Fruit fly (Drosophila melanogaster) whole organism, embryonic: ENCODE results near the gene mRpS11.

Experiments used
- CG10565 ChIP-seq: fragments of 200-800 bp; sonication (Bioruptor generic); optimal IDR thresholded peaks from 3 replicates; lab custom pipeline; 2016; ENCODE audit warnings: missing biosample characterization, mild to moderate bottlenecking, missing genetic modification characterization
- CG11398 ChIP-seq: fragments of 200-800 bp; sonication (Bioruptor generic); optimal IDR thresholded peaks from 2 replicates; lab custom pipeline; 2016; ENCODE audit warnings: missing biosample characterization, missing genetic modification characterization
- CG11723 ChIP-seq: fragments of 200-800 bp; sonication (Bioruptor generic); optimal IDR thresholded peaks from 2 replicates; lab custom pipeline; 2017; ENCODE audit warnings: missing biosample characterization, mild to moderate bottlenecking, missing genetic modification characterization
- CG12104 ChIP-seq: fragments of 200-800 bp; sonication (Bioruptor generic); optimal IDR thresholded peaks from 3 replicates; lab custom pipeline; 2016; ENCODE audit warnings: missing biosample characterization, missing genetic modification characterization
- CG12659 ChIP-seq: fragments of 200-800 bp; sonication (Bioruptor generic); optimal IDR thresholded peaks from 3 replicates; lab custom pipeline; 2017; ENCODE audit warnings: mild to moderate bottlenecking, missing biosample characterization, missing genetic modification reagents, missing genetic modification characterization
- CG14860 ChIP-seq: fragments of 200-800 bp; sonication (Bioruptor generic); IDR thresholded peaks from 3 replicates; pipeline ENCODE4 v1.3.6; 2022; ENCODE audit warnings: missing biosample characterization, missing genetic modification characterization; ENCODE audit not compliant: partially characterized antibody
- CG15011 ChIP-seq: fragments of 200-800 bp; sonication (Bioruptor generic); optimal IDR thresholded peaks from 3 replicates; lab custom pipeline; 2018; ENCODE audit warnings: missing biosample characterization, mild to moderate bottlenecking, missing genetic modification characterization
- CG15601 ChIP-seq: fragments of 200-800 bp; sonication (Bioruptor generic); optimal IDR thresholded peaks from 3 replicates; lab custom pipeline; 2019; ENCODE audit warnings: missing biosample characterization, mild to moderate bottlenecking, missing genetic modification characterization, moderate library complexity
- CG2202 ChIP-seq: fragments of 200-800 bp; sonication (Bioruptor generic); optimal IDR thresholded peaks from 2 replicates; lab custom pipeline; 2018; ENCODE audit warnings: missing biosample characterization, mild to moderate bottlenecking, missing genetic modification characterization
- CG31224 ChIP-seq: fragments of 200-800 bp; sonication (Bioruptor generic); IDR thresholded peaks from 2 replicates; pipeline ENCODE4 v1.3.6; 2022; ENCODE audit warnings: missing biosample characterization, missing genetic modification characterization
- CG3281 ChIP-seq: fragments of 200-800 bp; sonication (Bioruptor generic); optimal IDR thresholded peaks from 3 replicates; lab custom pipeline; 2017; ENCODE audit warnings: missing biosample characterization, mild to moderate bottlenecking, missing genetic modification characterization
- CG3847 ChIP-seq: fragments of 200-800 bp; sonication (Bioruptor generic); IDR thresholded peaks from 2 replicates; pipeline ENCODE4 v1.3.6; 2022; ENCODE audit warnings: missing biosample characterization, missing genetic modification characterization
- CG4854 ChIP-seq: fragments of 200-800 bp; sonication (Bioruptor generic); optimal IDR thresholded peaks from 2 replicates; lab custom pipeline; 2016; ENCODE audit warnings: missing biosample characterization, missing genetic modification characterization, inconsistent platforms
- CG7928 ChIP-seq: fragments of 200-800 bp; sonication (Bioruptor generic); optimal IDR thresholded peaks from 2 replicates; lab custom pipeline; 2017; ENCODE audit warnings: missing biosample characterization, mild to moderate bottlenecking, missing genetic modification characterization
- CG8089 ChIP-seq: fragments of 200-800 bp; sonication (Bioruptor generic); optimal IDR thresholded peaks from 3 replicates; lab custom pipeline; 2016; ENCODE audit warnings: missing biosample characterization, missing genetic modification characterization
- CG8944 ChIP-seq: fragments of 200-800 bp; sonication (Bioruptor generic); optimal IDR thresholded peaks from 3 replicates; lab custom pipeline; 2016; ENCODE audit warnings: missing biosample characterization, missing genetic modification characterization
- CG9876 ChIP-seq: fragments of 200-800 bp; sonication (Bioruptor generic); optimal IDR thresholded peaks from 2 replicates; lab custom pipeline; 2016; ENCODE audit warnings: missing biosample characterization, missing genetic modification characterization
- CHES-1-like ChIP-seq: fragments of 200-800 bp; sonication (Bioruptor generic); optimal IDR thresholded peaks from 2 replicates; lab custom pipeline; 2016; ENCODE audit warnings: missing biosample characterization, missing genetic modification characterization
- CTCF ChIP-seq: fragments of 200-800 bp; sonication (Bioruptor generic); optimal IDR thresholded peaks from 2 replicates; lab custom pipeline; 2017; ENCODE audit warnings: missing biosample characterization, mild to moderate bottlenecking, missing genetic modification characterization, moderate library complexity
- Dip3 ChIP-seq: fragments of 200-800 bp; sonication (Bioruptor generic); optimal IDR thresholded peaks from 3 replicates; lab custom pipeline; 2016; ENCODE audit warnings: missing biosample characterization, missing genetic modification characterization
- Eip74EF ChIP-seq, 2 experiments: fragments of 200-800 bp in 1 of 2; fragments of >200 bp in 1 of 2; sonication (Bioruptor generic) in 1 of 2; optimal IDR thresholded peaks; 2 replicates each; lab custom pipeline; 2017 to 2019; ENCODE audit warnings: missing biosample characterization in 2 of 2, missing genetic modification characterization in 2 of 2, mild to moderate bottlenecking in 1 of 2, moderate library complexity in 1 of 2
- Hr78 ChIP-seq, 2 experiments: fragments of 200-800 bp in 1 of 2; fragments of >200 bp in 1 of 2; sonication (Bioruptor generic) in 1 of 2; optimal IDR thresholded peaks; 2 replicates each; lab custom pipeline; 2017 to 2019; ENCODE audit warnings: missing biosample characterization in 2 of 2, missing genetic modification characterization in 2 of 2, mild to moderate bottlenecking in 1 of 2, moderate library complexity in 1 of 2
- Hsf ChIP-seq: fragments of 200-800 bp; sonication (Bioruptor generic); optimal IDR thresholded peaks from 3 replicates; lab custom pipeline; 2016; ENCODE audit warnings: missing biosample characterization, missing genetic modification characterization
- Mrtf ChIP-seq: fragments of 200-800 bp; sonication (Bioruptor generic); IDR thresholded peaks from 3 replicates; pipeline ENCODE4 v1.3.6; 2022; ENCODE audit warnings: missing biosample characterization, missing genetic modification characterization
- Oli ChIP-seq: fragments of 200-800 bp; sonication (Bioruptor generic); optimal IDR thresholded peaks from 2 replicates; lab custom pipeline; 2018; ENCODE audit warnings: missing biosample characterization, mild to moderate bottlenecking, missing genetic modification characterization, moderate library complexity
- Poxn ChIP-seq: fragments of 200-800 bp; sonication (Bioruptor generic); IDR thresholded peaks from 2 replicates; pipeline ENCODE4 v1.3.6; 2022; ENCODE audit warnings: missing biosample characterization, missing genetic modification characterization
- Ptx1 ChIP-seq: fragments of 200-800 bp; sonication (Bioruptor generic); IDR thresholded peaks from 2 replicates; pipeline ENCODE4 v1.3.6; 2022; ENCODE audit warnings: missing biosample characterization, missing genetic modification characterization
- Side ChIP-seq: fragments of 200-800 bp; sonication (Bioruptor generic); optimal IDR thresholded peaks from 2 replicates; lab custom pipeline; 2016; ENCODE audit warnings: missing biosample characterization, missing genetic modification characterization
- Sox100B ChIP-seq: fragments of 200-800 bp; sonication (Bioruptor generic); optimal IDR thresholded peaks from 3 replicates; lab custom pipeline; 2018; ENCODE audit warnings: missing biosample characterization, mild to moderate bottlenecking, missing genetic modification characterization
- Sry-β ChIP-seq: fragments of 200-800 bp; sonication (Bioruptor generic); optimal IDR thresholded peaks from 2 replicates; lab custom pipeline; 2018; ENCODE audit warnings: missing biosample characterization, mild to moderate bottlenecking, missing genetic modification characterization, moderate library complexity
- Trl ChIP-seq, 3 experiments: fragments of >200 bp in 2 of 3; fragments of 200-800 bp in 1 of 3; sonication (Bioruptor generic) in 1 of 3; optimal IDR thresholded peaks; 2 replicates in 1 of 3; 3 replicates in 2 of 3; lab custom pipeline; 2016 to 2017; ENCODE audit warnings: missing biosample characterization in 1 of 3, missing genetic modification characterization in 1 of 3
- Xbp1 ChIP-seq: fragments of 200-800 bp; sonication (Bioruptor generic); optimal IDR thresholded peaks from 3 replicates; lab custom pipeline; 2016; ENCODE audit warnings: missing biosample characterization, mild to moderate bottlenecking, missing genetic modification characterization
- ash1 ChIP-seq: fragments of 200-800 bp; sonication (Bioruptor generic); optimal IDR thresholded peaks from 2 replicates; lab custom pipeline; 2018; ENCODE audit warnings: missing biosample characterization, mild to moderate bottlenecking, missing genetic modification characterization
- bcd ChIP-seq: fragments of 200-800 bp; sonication (Bioruptor generic); optimal IDR thresholded peaks from 2 replicates; lab custom pipeline; 2017; ENCODE audit warnings: missing biosample characterization, mild to moderate bottlenecking, missing genetic modification characterization
- chm ChIP-seq: fragments of 200-800 bp; sonication (Bioruptor generic); IDR thresholded peaks from 2 replicates; pipeline ENCODE4 v1.3.6; 2022; ENCODE audit warnings: missing biosample characterization, missing genetic modification characterization
- crol ChIP-seq: fragments of 200-800 bp; sonication (Bioruptor generic); IDR thresholded peaks from 2 replicates; pipeline ENCODE4 v1.3.6; 2022; ENCODE audit warnings: missing biosample characterization, missing genetic modification characterization
- esg ChIP-seq: fragments of 200-800 bp; sonication (Bioruptor generic); conservative IDR thresholded peaks from 2 replicates; pipeline ENCODE4 v1.3.6; 2022; ENCODE audit warnings: missing biosample characterization, missing genetic modification characterization
- fd3F ChIP-seq: fragments of 200-800 bp; sonication (Bioruptor generic); optimal IDR thresholded peaks from 2 replicates; lab custom pipeline; 2018; ENCODE audit warnings: missing biosample characterization, mild to moderate bottlenecking, missing genetic modification characterization, moderate library complexity
- gcm2 ChIP-seq: fragments of 200-800 bp; sonication (Bioruptor generic); optimal IDR thresholded peaks from 2 replicates; lab custom pipeline; 2016; ENCODE audit warnings: missing biosample characterization, missing genetic modification characterization
- jigr1 ChIP-seq: fragments of 200-800 bp; sonication (Bioruptor generic); IDR thresholded peaks from 3 replicates; pipeline ENCODE4 v1.3.6; 2022; ENCODE audit warnings: missing biosample characterization, missing genetic modification characterization
- maf-S ChIP-seq: fragments of 200-800 bp; sonication (Bioruptor generic); optimal IDR thresholded peaks from 2 replicates; lab custom pipeline; 2016; ENCODE audit warnings: missing biosample characterization, missing genetic modification characterization
- mam ChIP-seq: fragments of 200-800 bp; sonication (Bioruptor generic); optimal IDR thresholded peaks from 3 replicates; lab custom pipeline; 2016; ENCODE audit warnings: missing biosample characterization, missing genetic modification characterization
- mld ChIP-seq: fragments of 200-800 bp; sonication (Bioruptor generic); IDR thresholded peaks from 3 replicates; pipeline ENCODE4 v1.3.6; 2022; ENCODE audit warnings: missing biosample characterization, missing genetic modification characterization; ENCODE audit not compliant: partially characterized antibody
- nau ChIP-seq: fragments of 200-800 bp; sonication (Bioruptor generic); optimal IDR thresholded peaks from 3 replicates; lab custom pipeline; 2017; ENCODE audit warnings: missing biosample characterization, mild to moderate bottlenecking, missing genetic modification characterization, missing genetic modification reagents
- pita ChIP-seq: fragments of 200-800 bp; sonication (Bioruptor generic); optimal IDR thresholded peaks from 2 replicates; lab custom pipeline; 2017; ENCODE audit warnings: missing biosample characterization, mild to moderate bottlenecking, missing genetic modification characterization
- schlank ChIP-seq: fragments of 200-800 bp; sonication (Bioruptor generic); optimal IDR thresholded peaks from 2 replicates; lab custom pipeline; 2018; ENCODE audit warnings: missing biosample characterization, mild to moderate bottlenecking, missing genetic modification characterization
- scrt ChIP-seq: fragments of 200-800 bp; sonication (Bioruptor generic); optimal IDR thresholded peaks from 2 replicates; lab custom pipeline; 2018; ENCODE audit warnings: missing biosample characterization, mild to moderate bottlenecking, missing genetic modification characterization, moderate library complexity
- stwl ChIP-seq: fragments of 200-800 bp; sonication (Bioruptor generic); optimal IDR thresholded peaks from 3 replicates; lab custom pipeline; 2018; ENCODE audit warnings: missing biosample characterization, mild to moderate bottlenecking, missing genetic modification characterization, moderate library complexity
- z ChIP-seq: fragments of 200-800 bp; sonication (Bioruptor generic); IDR thresholded peaks from 3 replicates; pipeline ENCODE4 v1.3.6; 2022; ENCODE audit warnings: missing biosample characterization, missing genetic modification characterization
- zfh1 ChIP-seq: fragments of 200-800 bp; sonication (Bioruptor generic); IDR thresholded peaks from 3 replicates; pipeline ENCODE4 v1.3.6; 2022; ENCODE audit warnings: missing biosample characterization, missing genetic modification characterization

Gene mRpS11

dm6 chr3R:17072526-17073114 lies at the start of gene mRpS11, which contains the start of gene Ns1:
TSS of gene mRpS11 (plus strand) at chr3R:17072732.
TSS of gene Ns1 (minus strand) at chr3R:17072675.
- TF ChIP-seq Ptx1 (GFP tag; lab: Robert Waterston, UW) (no peak), Eip74EF (GFP tag; optimal IDR thresholded peaks at IDR 0.05; lab: Kevin White, UChicago) (no peak), Sox100B (GFP tag; lab: Kevin White, UChicago) (no peak), CG7928 (GFP tag; lab: Kevin White, UChicago) (no peak), Hr78 (GFP tag; optimal IDR thresholded peaks at IDR 0.05; lab: Kevin White, UChicago) (no peak), Poxn (GFP tag; lab: Robert Waterston, UW) (no peak), esg (no peak), Sry-β (GFP tag; lab: Kevin White, UChicago) (no peak), Trl (optimal IDR thresholded peaks at IDR 0.05; lab: Kevin White, UChicago) (no peak), Trl (GFP tag; optimal IDR thresholded peaks at IDR 0.05; lab: Kevin White, UChicago) (peak; percentile 39), CG4854 (peak; percentile 3), fd3F (GFP tag; lab: Kevin White, UChicago) (no peak), ash1 (no peak), CG12104 (GFP tag; lab: Kevin White, UChicago) (peak; percentile 49), crol (GFP tag; lab: Robert Waterston, UW) (no peak), maf-S (no peak), CG31224 (GFP tag; lab: Robert Waterston, UW) (no peak), stwl (tag; lab: Kevin White, UChicago) (peak; percentile 83), CG14860 (GFP tag; lab: Robert Waterston, UW) (no peak), bcd (peak; percentile 14), CG11398 (GFP tag; lab: Kevin White, UChicago) (peak; percentile 1), CG10565 (GFP tag; lab: Kevin White, UChicago) (no peak), Xbp1 (GFP tag; lab: Kevin White, UChicago) (peak; percentile 41), mam (GFP tag; lab: Kevin White, UChicago) (peak; percentile 13), Oli (tag; lab: Kevin White, UChicago) (no peak), schlank (tag; lab: Kevin White, UChicago) (no peak), chm (GFP tag; lab: Robert Waterston, UW) (peak; percentile 50; the same call in 1 of the 2 replicates), nau (no peak), Side (peak; percentile 57), mld (GFP tag; lab: Robert Waterston, UW) (no peak), CG15601 (peak; percentile 36), CG15011 (GFP tag; lab: Kevin White, UChicago) (no peak), pita (GFP tag; lab: Kevin White, UChicago) (no peak), CG8089 (GFP tag; lab: Kevin White, UChicago) (no peak), CG2202 (tag; lab: Kevin White, UChicago) (no peak), CG9876 (GFP tag; lab: Kevin White, UChicago) (no peak), CG3281 (GFP tag; lab: Kevin White, UChicago) (peak; percentile 34), CG11723 (GFP tag; lab: Kevin White, UChicago) (no peak), zfh1 (GFP tag; lab: Robert Waterston, UW) (0 out of 3 replicates have a peak, but pooled peaks have one; percentile 22), scrt (GFP tag; lab: Kevin White, UChicago) (peak; percentile 95), CG12659 (GFP tag; lab: Kevin White, UChicago) (peak; percentile 69), Dip3 (GFP tag; lab: Kevin White, UChicago) (peak; percentile 36), CTCF (GFP tag; lab: Kevin White, UChicago) (peak; percentile 13), CHES-1-like (GFP tag; lab: Kevin White, UChicago) (peak; percentile 54), CG8944 (no peak), gcm2 (GFP tag; lab: Kevin White, UChicago) (no peak), CG3847 (GFP tag; lab: Robert Waterston, UW) (peak; percentile 63), Mrtf (no peak), z (GFP tag; lab: Robert Waterston, UW) (no peak), Hsf (GFP tag; lab: Kevin White, UChicago) (peak; percentile 35), jigr1 (no peak)
